Worm (Caenorhabditis elegans) whole organism, L4/young adult: Measurements from ENCODE around the gene twk-33.

Source experiments
- W03F9.2 ChIP-seq: fragments of 150-350 bp; optimal IDR thresholded peaks from 2 replicates; lab custom pipeline; 2014; ENCODE audit warnings: missing biosample characterization, missing genetic modification characterization
- him-1 ChIP-seq: sonication (generic microtip); optimal IDR thresholded peaks from 2 replicates; lab custom pipeline; 2016; ENCODE audit warnings: missing genotype, missing genetic modification reagents, missing genetic modification characterization, missing compliant biosample characterization

ce11 chrV:17668531-17668930, 45.6 kb downstream of the twk-33 start, which contains the start of gene str-89:
- TF ChIP-seq W03F9.2 (tag; lab: Kevin White, UChicago) (no peak), him-1 (tag; lab: Kevin White, UChicago) (no peak)
